Worm (Caenorhabditis elegans) whole organism, L4 larva: ENCODE measurements around the gene Y110A2AL.3.

Experiments used
- F49E8.2 ChIP-seq: sonication (generic microtip); optimal IDR thresholded peaks from 2 replicates; lab custom pipeline; 2016; ENCODE audit warnings: missing compliant biosample characterization, mild to moderate bottlenecking, missing genetic modification characterization, borderline replicate concordance
- dpl-1 ChIP-seq: fragments of 150-350 bp; optimal IDR thresholded peaks from 2 replicates; lab custom pipeline; 2014; ENCODE audit warnings: missing biosample characterization, missing genetic modification reagents, missing genetic modification characterization
- egl-27 ChIP-seq: sonication (generic microtip); optimal IDR thresholded peaks from 3 replicates; lab custom pipeline; 2017; ENCODE audit warnings: missing biosample characterization, missing genetic modification reagents, missing genetic modification characterization
- fos-1 ChIP-seq: fragments of 150-350 bp; optimal IDR thresholded peaks from 2 replicates; lab custom pipeline; 2014; ENCODE audit warnings: missing biosample characterization, missing genetic modification characterization
- lin-15B ChIP-seq: fragments of 150-350 bp; sonication (generic microtip); optimal IDR thresholded peaks from 3 replicates; lab custom pipeline; 2014; ENCODE audit warnings: missing biosample characterization, missing genetic modification characterization
- nhr-237 ChIP-seq: sonication (generic microtip); optimal IDR thresholded peaks from 2 replicates; lab custom pipeline; 2017; ENCODE audit warnings: missing biosample characterization, missing genetic modification characterization
- nhr-28 ChIP-seq: fragments of 150-350 bp; optimal IDR thresholded peaks from 2 replicates; lab custom pipeline; 2014; ENCODE audit warnings: missing biosample characterization, missing genetic modification characterization
- snpc-1.2 ChIP-seq: fragments of 200-800 bp; sonication (Bioruptor generic); IDR thresholded peaks from 2 replicates; pipeline ENCODE4 v1.3.6; 2022; ENCODE audit warnings: missing genetic modification reagents, missing genetic modification characterization, missing compliant biosample characterization
- snpc-4 ChIP-seq: fragments of 150-350 bp; optimal IDR thresholded peaks from 2 replicates; lab custom pipeline; 2014; ENCODE audit warnings: missing biosample characterization, missing genetic modification characterization

DNA sequence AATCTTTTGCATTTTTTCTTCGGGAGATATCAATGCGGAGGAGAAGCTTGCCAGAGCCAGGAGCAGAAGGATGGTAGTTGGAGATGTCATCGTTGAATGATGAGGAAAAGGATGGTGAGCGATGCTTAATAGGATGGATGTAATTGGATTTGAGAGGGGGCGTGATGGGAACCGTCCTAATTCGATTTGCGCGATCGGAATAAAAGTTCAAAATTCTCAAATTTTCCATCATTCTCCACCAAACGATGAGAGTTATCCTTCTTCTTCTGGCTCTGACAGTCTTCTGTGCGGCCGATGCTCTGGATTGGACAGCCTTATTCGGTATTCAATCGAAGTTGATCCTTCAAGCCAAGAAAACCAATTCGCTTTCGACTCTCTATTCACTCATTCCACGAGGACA is 42.7 kb upstream of the Y110A2AL.3 start, which contains the start of the genes K12H6.4 and K12H6.9:
- TF ChIP-seq fos-1 (tag; lab: Kevin White, UChicago) = no peak
- TF ChIP-seq egl-27 (tag; lab: Kevin White, UChicago) = no peak
- no peak for TF ChIP-seq nhr-28
- no peak for TF ChIP-seq F49E8.2 (tag; lab: Kevin White, UChicago)
- TF ChIP-seq snpc-4 = no peak
- no peak for TF ChIP-seq nhr-237
- TF ChIP-seq lin-15B (tag; lab: Kevin White, UChicago) = no peak
- TF ChIP-seq dpl-1 = no peak
- no peak for TF ChIP-seq snpc-1.2 (GFP tag; lab: Robert Waterston, UW)
